Fruit fly (Drosophila melanogaster): ENCODE data around the gene CecC.
A peak's percentile ranks its signal among the peaks of the same experiment; 100 is the strongest.

The CecC gene

dm6 chr3R:30170671-30171667, 45.3 kb upstream of the CecC start, which contains the start of gene Rsod (continued):
- TF ChIP-seq so (GFP tag; IDR thresholded peaks at IDR 0.05) (peak; percentile 84; the same call in 2 of the 3 replicates), CG7839 (tag; optimal IDR thresholded peaks at IDR 0.05) (peak; percentile 62), da (GFP tag; optimal IDR thresholded peaks at IDR 0.05) (no peak), CG12659 (GFP tag; optimal IDR thresholded peaks at IDR 0.05) (peak; percentile 39), Mad (GFP tag; optimal IDR thresholded peaks at IDR 0.05) (no peak), twi (tag; optimal IDR thresholded peaks at IDR 0.05) (no peak), fd102C (GFP tag; optimal IDR thresholded peaks at IDR 0.05) (no peak), HHEX (GFP tag; optimal IDR thresholded peaks at IDR 0.05) (peak; percentile 38), tin (GFP tag; optimal IDR thresholded peaks at IDR 0.05) (peak; percentile 46), hb (GFP tag; IDR thresholded peaks at IDR 0.05; ENCODE audit: partially characterized antibody) (no peak), ems (GFP tag; optimal IDR thresholded peaks at IDR 0.05) (no peak), CG2120 (GFP tag; optimal IDR thresholded peaks at IDR 0.05) (no peak), CG15073 (GFP tag; optimal IDR thresholded peaks at IDR 0.05) (no peak), Neu2 (GFP tag; optimal IDR thresholded peaks at IDR 0.05; ENCODE audit: borderline replicate concordance) (no peak), grau (tag; optimal IDR thresholded peaks at IDR 0.05) (peak; percentile 43), Dfd (GFP tag; optimal IDR thresholded peaks at IDR 0.05) (no peak), Fer3 (tag; optimal IDR thresholded peaks at IDR 0.05) (peak; percentile 14), Fer2 (tag; optimal IDR thresholded peaks at IDR 0.05) (no peak), CG2129 (GFP tag; IDR thresholded peaks at IDR 0.05; ENCODE audit: partially characterized antibody) (no peak), crol (GFP tag; IDR thresholded peaks at IDR 0.05) (no peak), fd3F (GFP tag; optimal IDR thresholded peaks at IDR 0.05) (no peak), amos (GFP tag; IDR thresholded peaks at IDR 0.05; ENCODE audit: partially characterized antibody) (no peak; the same call in 1 of the 2 replicates), pb (GFP tag; optimal IDR thresholded peaks at IDR 0.05) (no peak), Fer1 (GFP tag; optimal IDR thresholded peaks at IDR 0.05) (no peak), kay (GFP tag; optimal IDR thresholded peaks at IDR 0.05) (no peak), CG14667 (GFP tag; IDR thresholded peaks at IDR 0.05) (peak; percentile 76), sens (GFP tag) (peak; percentile 89), CG10321 (GFP tag; IDR thresholded peaks at IDR 0.05) (no peak), CG10543 (GFP tag; optimal IDR thresholded peaks at IDR 0.05) (peak; percentile 27), fd64A (GFP tag; optimal IDR thresholded peaks at IDR 0.05) (peak; percentile 36), trem (tag; optimal IDR thresholded peaks at IDR 0.05) (peak; percentile 37), H2.0 (GFP tag; IDR thresholded peaks at IDR 0.05) (peak; percentile 70), CG9727 (GFP tag; optimal IDR thresholded peaks at IDR 0.05) (peak; percentile 37), PHDP (tag; optimal IDR thresholded peaks at IDR 0.05) (peak; percentile 52), gfzf (GFP tag; optimal IDR thresholded peaks at IDR 0.05) (no peak), ash1 (GFP tag; optimal IDR thresholded peaks at IDR 0.05) (no peak), CG5953 (GFP tag; IDR thresholded peaks at IDR 0.05) (peak; percentile 47), CG42726 (GFP tag; IDR thresholded peaks at IDR 0.05; ENCODE audit: partially characterized antibody) (no peak), HLH3B (GFP tag; IDR thresholded peaks at IDR 0.05) (peak; percentile 80), exex (tag; optimal IDR thresholded peaks at IDR 0.05) (no peak), HLH54F (GFP tag; optimal IDR thresholded peaks at IDR 0.05) (no peak), Adf1 (GFP tag; IDR thresholded peaks at IDR 0.05) (no peak), cwo (GFP tag; optimal IDR thresholded peaks at IDR 0.05) (no peak), CG34376 (GFP tag; optimal IDR thresholded peaks at IDR 0.05) (no peak), CG1603 (tag; optimal IDR thresholded peaks at IDR 0.05) (peak; percentile 64), fd96Cb (tag; optimal IDR thresholded peaks at IDR 0.05) (peak; percentile 64), Ets97D (GFP tag; optimal IDR thresholded peaks at IDR 0.05) (no peak), ato (GFP tag; IDR thresholded peaks at IDR 0.05; ENCODE audit: partially characterized antibody) (no peak)

All from whole organism, embryonic.